Worm (Caenorhabditis elegans) whole organism, L1 larva: ENCODE data around the gene eat-3.
A peak's percentile ranks its signal among the peaks of the same experiment; 100 is the strongest.

Source experiments
- C34B4.2 ChIP-seq: sonication (generic microtip); optimal IDR thresholded peaks from 2 replicates; lab custom pipeline; 2017; ENCODE audit warnings: mild to moderate bottlenecking, missing genetic modification characterization, missing compliant biosample characterization
- Y116A8C.19 ChIP-seq: sonication (generic microtip); optimal IDR thresholded peaks from 2 replicates; lab custom pipeline; 2016; ENCODE audit warnings: missing compliant biosample characterization, missing genetic modification characterization, borderline replicate concordance
- blmp-1 ChIP-seq: fragments of 150-350 bp; optimal IDR thresholded peaks from 2 replicates; lab custom pipeline; 2014; ENCODE audit warnings: missing biosample characterization, missing genetic modification characterization
- ceh-8 ChIP-seq: fragments of 200-800 bp; sonication (Bioruptor generic); optimal IDR thresholded peaks from 2 replicates; lab custom pipeline; 2018; ENCODE audit warnings: mild to moderate bottlenecking, missing genetic modification characterization, moderate library complexity, missing compliant biosample characterization
- ceh-82 ChIP-seq, 3 experiments: fragments of 150-350 bp in 1 of 3; sonication (generic microtip) in 2 of 3; optimal IDR thresholded peaks; 2 replicates each; lab custom pipeline; 2014 to 2017; ENCODE audit warnings: missing biosample characterization in 3 of 3, missing genetic modification characterization in 3 of 3
- ceh-88 ChIP-seq: fragments of 200-800 bp; sonication (Bioruptor generic); IDR thresholded peaks from 2 replicates; pipeline ENCODE4 v1.3.6; 2022; ENCODE audit warnings: missing genetic modification characterization, missing compliant biosample characterization
- ces-1 ChIP-seq: fragments of 150-350 bp; optimal IDR thresholded peaks from 2 replicates; lab custom pipeline; 2014; ENCODE audit warnings: missing biosample characterization, missing genetic modification reagents, missing genetic modification characterization
- dpl-1 ChIP-seq, 3 experiments: fragments of 150-350 bp in 2 of 3; sonication (generic microtip) in 1 of 3; optimal IDR thresholded peaks; 2 replicates each; lab custom pipeline; 2014 to 2017; ENCODE audit warnings: missing biosample characterization in 3 of 3, missing genetic modification characterization in 3 of 3, missing genetic modification reagents in 3 of 3
- dsc-1 ChIP-seq: sonication (generic microtip); optimal IDR thresholded peaks from 2 replicates; lab custom pipeline; 2016; ENCODE audit warnings: mild to moderate bottlenecking, missing genetic modification characterization, missing compliant biosample characterization
- efl-1 ChIP-seq, 4 experiments: fragments of 150-350 bp; optimal IDR thresholded peaks in 3 of 4; peaks in 1 of 4; 1 replicate in 1 of 4; 2 replicates in 3 of 4; lab custom pipeline; 2014; ENCODE audit warnings: missing biosample characterization in 2 of 4, missing genetic modification characterization in 2 of 4, missing genetic modification reagents in 2 of 4
- efl-3 ChIP-seq: fragments of 200-800 bp; sonication (Bioruptor generic); optimal IDR thresholded peaks from 2 replicates; lab custom pipeline; 2018; ENCODE audit warnings: mild to moderate bottlenecking, missing genetic modification characterization, missing compliant biosample characterization
- egl-13 ChIP-seq: sonication (generic microtip); optimal IDR thresholded peaks from 2 replicates; lab custom pipeline; 2016; ENCODE audit warnings: missing genotype, missing genetic modification reagents, missing genetic modification characterization, missing compliant biosample characterization
- egl-27 ChIP-seq, 2 experiments: fragments of 150-350 bp in 1 of 2; sonication (generic microtip); optimal IDR thresholded peaks; 3 replicates each; lab custom pipeline; 2017 to 2018; ENCODE audit warnings: missing biosample characterization in 2 of 2, missing genetic modification characterization in 2 of 2, missing genetic modification reagents in 2 of 2
- elt-2 ChIP-seq: sonication (generic microtip); optimal IDR thresholded peaks from 2 replicates; lab custom pipeline; 2016; ENCODE audit warnings: missing genetic modification characterization, mild to moderate bottlenecking, inconsistent platforms, missing compliant biosample characterization, missing genetic modification reagents
- fkh-4 ChIP-seq: sonication (generic microtip); optimal IDR thresholded peaks from 2 replicates; lab custom pipeline; 2016; ENCODE audit warnings: missing compliant biosample characterization, missing genetic modification characterization, borderline replicate concordance
- fos-1 ChIP-seq: fragments of 150-350 bp; optimal IDR thresholded peaks from 2 replicates; lab custom pipeline; 2014; ENCODE audit warnings: missing biosample characterization, missing genetic modification characterization
- hlh-17 ChIP-seq: fragments of 200-800 bp; sonication (Bioruptor generic); optimal IDR thresholded peaks from 2 replicates; lab custom pipeline; 2018; ENCODE audit warnings: missing genetic modification characterization, mild to moderate bottlenecking, missing compliant biosample characterization, moderate library complexity, borderline replicate concordance
- isw-1 ChIP-seq: fragments of 200-800 bp; sonication (Bioruptor generic); IDR thresholded peaks from 2 replicates; pipeline ENCODE4 v1.3.6; 2022; ENCODE audit warnings: missing genetic modification characterization, missing compliant biosample characterization
- jun-1 ChIP-seq: fragments of 150-350 bp; optimal IDR thresholded peaks from 2 replicates; lab custom pipeline; 2014; ENCODE audit warnings: missing biosample characterization, missing genetic modification reagents, missing genetic modification characterization
- lin-14 ChIP-seq: fragments of 200-800 bp; sonication (Bioruptor generic); optimal IDR thresholded peaks from 2 replicates; lab custom pipeline; 2018; ENCODE audit warnings: mild to moderate bottlenecking, missing genetic modification characterization, moderate library complexity, missing compliant biosample characterization
- lin-35 ChIP-seq, 2 experiments: fragments of 150-350 bp; optimal IDR thresholded peaks; 2 replicates each; lab custom pipeline; 2014; ENCODE audit warnings: missing biosample characterization in 2 of 2, missing genetic modification characterization in 2 of 2, missing genetic modification reagents in 2 of 2
- lir-3 ChIP-seq: sonication (generic microtip); optimal IDR thresholded peaks from 2 replicates; lab custom pipeline; 2016; ENCODE audit warnings: mild to moderate bottlenecking, missing genetic modification characterization, moderate library complexity, missing compliant biosample characterization; ENCODE audit not compliant: poor library complexity
- lsy-2 ChIP-seq, 2 experiments: fragments of 150-350 bp; optimal IDR thresholded peaks; 2 replicates each; lab custom pipeline; 2014; ENCODE audit warnings: missing biosample characterization in 2 of 2, missing genetic modification characterization in 2 of 2
- mep-1 ChIP-seq: fragments of 150-350 bp; optimal IDR thresholded peaks from 2 replicates; lab custom pipeline; 2014; ENCODE audit warnings: missing biosample characterization, missing genetic modification characterization
- nhr-11 ChIP-seq: fragments of 150-350 bp; optimal IDR thresholded peaks from 2 replicates; lab custom pipeline; 2014; ENCODE audit warnings: missing biosample characterization, missing genetic modification characterization
- nhr-20 ChIP-seq: sonication (generic microtip); optimal IDR thresholded peaks from 2 replicates; lab custom pipeline; 2016; ENCODE audit warnings: mild to moderate bottlenecking, missing genetic modification characterization, missing compliant biosample characterization
- nhr-28 ChIP-seq: fragments of 150-350 bp; optimal IDR thresholded peaks from 2 replicates; lab custom pipeline; 2014; ENCODE audit warnings: missing biosample characterization, missing genetic modification characterization
- nhr-47 ChIP-seq: sonication (generic microtip); optimal IDR thresholded peaks from 2 replicates; lab custom pipeline; 2016; ENCODE audit warnings: mild to moderate bottlenecking, missing genetic modification characterization, moderate library complexity, missing compliant biosample characterization
- nhr-71 ChIP-seq: sonication (generic microtip); optimal IDR thresholded peaks from 2 replicates; lab custom pipeline; 2016; ENCODE audit warnings: mild to moderate bottlenecking, missing genetic modification characterization, moderate library complexity, missing compliant biosample characterization
- nhr-77 ChIP-seq: fragments of 150-350 bp; optimal IDR thresholded peaks from 2 replicates; lab custom pipeline; 2014; ENCODE audit warnings: missing biosample characterization, missing genetic modification characterization
- nhr-84 ChIP-seq: sonication (generic microtip); optimal IDR thresholded peaks from 2 replicates; lab custom pipeline; 2017; ENCODE audit warnings: missing biosample characterization, missing genetic modification characterization
- nhr-85 ChIP-seq: sonication (generic microtip); peaks from one replicate; lab custom pipeline; 2016; ENCODE audit warnings: missing genetic modification characterization, inconsistent platforms, missing compliant biosample characterization
- nhr-90 ChIP-seq: sonication (generic microtip); optimal IDR thresholded peaks from 2 replicates; lab custom pipeline; 2016; ENCODE audit warnings: mild to moderate bottlenecking, missing genetic modification characterization, missing compliant biosample characterization; ENCODE audit not compliant: poor library complexity
- pqm-1 ChIP-seq: sonication (generic microtip); optimal IDR thresholded peaks from 3 replicates; lab custom pipeline; 2017; ENCODE audit warnings: missing biosample characterization, missing genetic modification characterization
- rnt-1 ChIP-seq: sonication (generic microtip); optimal IDR thresholded peaks from 2 replicates; lab custom pipeline; 2016; ENCODE audit warnings: mild to moderate bottlenecking, missing genetic modification characterization, moderate library complexity, missing compliant biosample characterization
- snpc-4 ChIP-seq: fragments of 150-350 bp; optimal IDR thresholded peaks from 2 replicates; lab custom pipeline; 2014; ENCODE audit warnings: missing biosample characterization, missing genetic modification characterization
- snu-23 ChIP-seq: sonication (generic microtip); optimal IDR thresholded peaks from 2 replicates; lab custom pipeline; 2016; ENCODE audit warnings: missing genetic modification characterization, missing compliant biosample characterization
- sox-4 ChIP-seq: sonication (generic microtip); optimal IDR thresholded peaks from 2 replicates; lab custom pipeline; 2016; ENCODE audit warnings: missing genetic modification characterization, missing compliant biosample characterization
- unc-30 ChIP-seq: sonication (generic microtip); optimal IDR thresholded peaks from 2 replicates; lab custom pipeline; 2017; ENCODE audit warnings: missing biosample characterization, missing genetic modification characterization
- xbp-1 ChIP-seq: sonication (generic microtip); optimal IDR thresholded peaks from 2 replicates; lab custom pipeline; 2016; ENCODE audit warnings: missing genetic modification characterization, missing compliant biosample characterization
- zip-4 ChIP-seq: fragments of 200-800 bp; sonication (Bioruptor generic); optimal IDR thresholded peaks from 2 replicates; lab custom pipeline; 2018; ENCODE audit warnings: mild to moderate bottlenecking, missing genetic modification characterization, moderate library complexity, missing compliant biosample characterization
- ztf-11 ChIP-seq, 2 experiments: sonication (generic microtip); optimal IDR thresholded peaks; 2 replicates each; lab custom pipeline; 2016 to 2017; ENCODE audit warnings: missing genetic modification characterization in 2 of 2, missing biosample characterization in 1 of 2, missing compliant biosample characterization in 1 of 2

Gene eat-3

ce11 chrII:9289127-9289526 lies 35.5 kb upstream of the eat-3 start:
- no peak for TF ChIP-seq Y116A8C.19 (tag; lab: Kevin White, UChicago)
- peak; percentile 21 for TF ChIP-seq nhr-85 (tag; lab: Kevin White, UChicago)

ce11 chrII:9291632-9292031 lies 33.0 kb upstream of the eat-3 start, which contains the start of gene acs-7:
TSS of gene acs-7 (plus strand) at chrII:9292017.
- TF ChIP-seq ztf-11 (tag; optimal IDR thresholded peaks at IDR 0.05; lab: Kevin White, UChicago) = no peak
- TF ChIP-seq nhr-20 (tag; lab: Kevin White, UChicago) = peak; percentile 42
- TF ChIP-seq fos-1 (tag; lab: Kevin White, UChicago) = no peak
- TF ChIP-seq pqm-1 (tag; lab: Kevin White, UChicago) = peak; percentile 64
- TF ChIP-seq elt-2 = peak; percentile 94
- no peak for TF ChIP-seq ces-1 (GFP tag; lab: Kevin White, UChicago)
- peak; percentile 10 for TF ChIP-seq nhr-71 (tag; lab: Kevin White, UChicago)
- TF ChIP-seq egl-27 (tag; optimal IDR thresholded peaks at IDR 0.05; lab: Kevin White, UChicago) = no peak
- TF ChIP-seq lir-3 (tag; lab: Kevin White, UChicago) = no peak
- no peak for TF ChIP-seq xbp-1 (tag; lab: Kevin White, UChicago)
- peak; percentile 21 for TF ChIP-seq nhr-90 (tag; lab: Kevin White, UChicago)
- peak in 1 of 2 experiments; percentile 37 for TF ChIP-seq lin-35 (GFP tag; optimal IDR thresholded peaks at IDR 0.05; lab: Kevin White, UChicago)
- TF ChIP-seq lin-14 = peak; percentile 41
- peak; percentile 8 for TF ChIP-seq blmp-1 (tag; lab: Kevin White, UChicago)

DNA sequence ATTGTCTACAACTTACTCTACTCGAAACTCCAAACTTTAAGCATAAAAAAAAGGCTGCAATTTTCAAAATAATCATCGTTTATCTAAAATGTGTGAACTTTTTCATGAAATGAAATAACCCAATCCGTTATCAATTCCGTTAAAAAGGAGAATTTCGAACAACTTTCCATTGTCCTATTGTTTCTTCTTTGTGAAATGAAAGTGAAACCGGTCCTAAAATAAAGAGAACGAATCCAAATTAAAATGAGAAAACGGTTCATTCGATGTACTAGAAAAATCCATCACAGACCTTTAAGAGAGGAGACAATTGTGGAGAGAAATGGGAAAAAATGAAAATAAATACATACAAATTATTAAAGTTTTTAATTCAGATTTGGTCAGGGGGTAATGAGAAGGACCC lies 29.0 kb upstream of the eat-3 start, which contains the start of gene C01G6.9:
TSS of gene C01G6.9 (minus strand) at position 141 of the 400 bp plus-strand sequence.
- TF ChIP-seq ceh-82 (tag; optimal IDR thresholded peaks at IDR 0.05; lab: Kevin White, UChicago) = no peak
- no peak for TF ChIP-seq nhr-77 (tag; lab: Kevin White, UChicago)
- TF ChIP-seq efl-1 (optimal IDR thresholded peaks at IDR 0.05; lab: Kevin White, UChicago) = no peak
- TF ChIP-seq efl-1 (GFP tag; optimal IDR thresholded peaks at IDR 0.05 in 1 of 2; lab: Kevin White, UChicago) = peak in 1 of 2 experiments; percentile 84
- TF ChIP-seq mep-1 (tag; lab: Kevin White, UChicago) = no peak
- no peak for TF ChIP-seq nhr-47 (tag; lab: Kevin White, UChicago)
- no peak for TF ChIP-seq dpl-1 (GFP tag; optimal IDR thresholded peaks at IDR 0.05; lab: Kevin White, UChicago)
- TF ChIP-seq blmp-1 (tag; lab: Kevin White, UChicago) = peak; percentile 66
- TF ChIP-seq nhr-11 (tag; lab: Kevin White, UChicago) = no peak
- no peak for TF ChIP-seq lin-35 (GFP tag; optimal IDR thresholded peaks at IDR 0.05; lab: Kevin White, UChicago)
- TF ChIP-seq, all 84 proteins: peak for 2

DNA sequence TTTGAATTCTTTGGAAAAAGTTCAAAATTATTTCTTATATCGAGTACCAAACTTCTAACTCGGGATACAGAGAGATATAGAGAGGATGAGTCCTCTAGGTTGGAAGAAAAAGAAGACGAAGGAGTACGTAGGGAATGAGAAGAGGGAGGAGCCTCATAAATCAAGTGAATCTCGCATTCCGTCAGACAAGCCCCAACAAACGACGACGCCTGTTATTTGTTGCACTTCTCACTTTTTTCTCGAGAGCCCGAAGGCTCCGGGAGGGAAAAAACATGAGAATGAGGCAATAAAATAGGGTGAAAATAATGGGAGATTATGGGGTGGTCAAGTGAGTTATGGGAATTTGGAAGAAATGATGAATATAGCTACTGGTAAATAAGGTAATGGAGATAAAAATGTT lies 25.0 kb upstream of the eat-3 start:
- TF ChIP-seq nhr-84 (tag; lab: Kevin White, UChicago) (no peak), ceh-8 (GFP tag; lab: Kevin White, UChicago) (no peak), ceh-88 (GFP tag; lab: Robert Waterston, UW) (no peak), hlh-17 (GFP tag; lab: Kevin White, UChicago) (no peak), nhr-11 (tag; lab: Kevin White, UChicago) (no peak), lir-3 (tag; lab: Kevin White, UChicago) (no peak), ces-1 (GFP tag; lab: Kevin White, UChicago) (no peak), snpc-4 (tag; lab: Kevin White, UChicago) (no peak), dsc-1 (tag; lab: Kevin White, UChicago) (peak; percentile 5), rnt-1 (peak; percentile 69), isw-1 (GFP tag; lab: Robert Waterston, UW) (no peak), lsy-2 (tag; optimal IDR thresholded peaks at IDR 0.05; lab: Kevin White, UChicago) (peak in 1 of 2 experiments; percentile 23), nhr-28 (tag; lab: Kevin White, UChicago) (no peak), jun-1 (tag; lab: Kevin White, UChicago) (no peak), nhr-90 (tag; lab: Kevin White, UChicago) (no peak), unc-30 (tag; lab: Kevin White, UChicago) (no peak), fkh-4 (tag; lab: Kevin White, UChicago) (no peak), zip-4 (GFP tag; lab: Kevin White, UChicago) (no peak), sox-4 (tag; lab: Kevin White, UChicago) (no peak), C34B4.2 (no peak), efl-3 (no peak), nhr-71 (tag; lab: Kevin White, UChicago) (peak; percentile 38), nhr-47 (tag; lab: Kevin White, UChicago) (no peak), lin-35 (GFP tag; optimal IDR thresholded peaks at IDR 0.05; lab: Kevin White, UChicago) (no peak), efl-1 (optimal IDR thresholded peaks at IDR 0.05; lab: Kevin White, UChicago) (no peak), efl-1 (GFP tag; optimal IDR thresholded peaks at IDR 0.05 in 1 of 2; lab: Kevin White, UChicago) (no peak), egl-27 (tag; optimal IDR thresholded peaks at IDR 0.05; lab: Kevin White, UChicago) (no peak), snu-23 (peak; percentile 3), lin-14 (peak; percentile 52), egl-13 (tag; lab: Kevin White, UChicago) (no peak), blmp-1 (tag; lab: Kevin White, UChicago) (no peak)
